Worm (Caenorhabditis elegans) whole organism, L1 larva: ENCODE measurements around the gene C26B2.8.
A peak's percentile ranks its signal among the peaks of the same experiment; 100 is the strongest.

Source experiments
- C16A3.4 ChIP-seq: fragments of 150-350 bp; optimal IDR thresholded peaks from 2 replicates; lab custom pipeline; 2014; ENCODE audit warnings: missing biosample characterization, missing genetic modification characterization
- C34B4.2 ChIP-seq: sonication (generic microtip); optimal IDR thresholded peaks from 2 replicates; lab custom pipeline; 2017; ENCODE audit warnings: mild to moderate bottlenecking, missing genetic modification characterization, missing compliant biosample characterization
- aha-1 ChIP-seq: fragments of 150-350 bp; optimal IDR thresholded peaks from 2 replicates; lab custom pipeline; 2014; ENCODE audit warnings: missing biosample characterization, missing genetic modification characterization
- ceh-8 ChIP-seq: fragments of 200-800 bp; sonication (Bioruptor generic); optimal IDR thresholded peaks from 2 replicates; lab custom pipeline; 2018; ENCODE audit warnings: mild to moderate bottlenecking, missing genetic modification characterization, moderate library complexity, missing compliant biosample characterization
- ceh-82 ChIP-seq, 3 experiments: fragments of 150-350 bp in 1 of 3; sonication (generic microtip) in 2 of 3; optimal IDR thresholded peaks; 2 replicates each; lab custom pipeline; 2014 to 2017; ENCODE audit warnings: missing biosample characterization in 3 of 3, missing genetic modification characterization in 3 of 3
- ceh-90 ChIP-seq: sonication (generic microtip); optimal IDR thresholded peaks from 2 replicates; lab custom pipeline; 2016; ENCODE audit warnings: missing genetic modification characterization, missing compliant biosample characterization
- efl-3 ChIP-seq: fragments of 200-800 bp; sonication (Bioruptor generic); optimal IDR thresholded peaks from 2 replicates; lab custom pipeline; 2018; ENCODE audit warnings: mild to moderate bottlenecking, missing genetic modification characterization, missing compliant biosample characterization
- elt-2 ChIP-seq: sonication (generic microtip); optimal IDR thresholded peaks from 2 replicates; lab custom pipeline; 2016; ENCODE audit warnings: missing genetic modification characterization, mild to moderate bottlenecking, inconsistent platforms, missing compliant biosample characterization, missing genetic modification reagents
- fkh-10 ChIP-seq: sonication (generic microtip); optimal IDR thresholded peaks from 2 replicates; lab custom pipeline; 2017; ENCODE audit warnings: missing biosample characterization, missing genetic modification reagents, missing genetic modification characterization
- fkh-4 ChIP-seq: sonication (generic microtip); optimal IDR thresholded peaks from 2 replicates; lab custom pipeline; 2016; ENCODE audit warnings: missing compliant biosample characterization, missing genetic modification characterization, borderline replicate concordance
- fos-1 ChIP-seq: fragments of 150-350 bp; optimal IDR thresholded peaks from 2 replicates; lab custom pipeline; 2014; ENCODE audit warnings: missing biosample characterization, missing genetic modification characterization
- jun-1 ChIP-seq: fragments of 150-350 bp; optimal IDR thresholded peaks from 2 replicates; lab custom pipeline; 2014; ENCODE audit warnings: missing biosample characterization, missing genetic modification reagents, missing genetic modification characterization
- lin-14 ChIP-seq: fragments of 200-800 bp; sonication (Bioruptor generic); optimal IDR thresholded peaks from 2 replicates; lab custom pipeline; 2018; ENCODE audit warnings: mild to moderate bottlenecking, missing genetic modification characterization, moderate library complexity, missing compliant biosample characterization
- lin-35 ChIP-seq, 2 experiments: fragments of 150-350 bp; optimal IDR thresholded peaks; 2 replicates each; lab custom pipeline; 2014; ENCODE audit warnings: missing biosample characterization in 2 of 2, missing genetic modification characterization in 2 of 2, missing genetic modification reagents in 2 of 2
- lir-3 ChIP-seq: sonication (generic microtip); optimal IDR thresholded peaks from 2 replicates; lab custom pipeline; 2016; ENCODE audit warnings: mild to moderate bottlenecking, missing genetic modification characterization, moderate library complexity, missing compliant biosample characterization; ENCODE audit not compliant: poor library complexity
- mab-9 ChIP-seq: fragments of 200-800 bp; sonication (Bioruptor generic); IDR thresholded peaks from 2 replicates; pipeline ENCODE4 v1.3.6; 2022; ENCODE audit warnings: missing genetic modification reagents, missing genetic modification characterization, missing compliant biosample characterization
- mef-2 ChIP-seq: fragments of 150-350 bp; optimal IDR thresholded peaks from 2 replicates; lab custom pipeline; 2014; ENCODE audit warnings: missing biosample characterization, missing genetic modification characterization
- mep-1 ChIP-seq: fragments of 150-350 bp; optimal IDR thresholded peaks from 2 replicates; lab custom pipeline; 2014; ENCODE audit warnings: missing biosample characterization, missing genetic modification characterization
- nhr-11 ChIP-seq: fragments of 150-350 bp; optimal IDR thresholded peaks from 2 replicates; lab custom pipeline; 2014; ENCODE audit warnings: missing biosample characterization, missing genetic modification characterization
- nhr-12 ChIP-seq: sonication (generic microtip); optimal IDR thresholded peaks from 2 replicates; lab custom pipeline; 2017; ENCODE audit warnings: missing biosample characterization, missing genetic modification characterization
- nhr-77 ChIP-seq: fragments of 150-350 bp; optimal IDR thresholded peaks from 2 replicates; lab custom pipeline; 2014; ENCODE audit warnings: missing biosample characterization, missing genetic modification characterization
- nhr-84 ChIP-seq: sonication (generic microtip); optimal IDR thresholded peaks from 2 replicates; lab custom pipeline; 2017; ENCODE audit warnings: missing biosample characterization, missing genetic modification characterization
- pag-3 ChIP-seq: sonication (generic microtip); optimal IDR thresholded peaks from 2 replicates; lab custom pipeline; 2017; ENCODE audit warnings: missing genetic modification characterization, mild to moderate bottlenecking, missing compliant biosample characterization, antibody characterized with exemption, borderline replicate concordance; ENCODE audit not compliant: insufficient read depth
- pqm-1 ChIP-seq: sonication (generic microtip); optimal IDR thresholded peaks from 3 replicates; lab custom pipeline; 2017; ENCODE audit warnings: missing biosample characterization, missing genetic modification characterization
- skn-1 ChIP-seq: fragments of 150-350 bp; optimal IDR thresholded peaks from 2 replicates; lab custom pipeline; 2014; ENCODE audit warnings: missing biosample characterization, missing genetic modification characterization
- snpc-4 ChIP-seq: fragments of 150-350 bp; optimal IDR thresholded peaks from 2 replicates; lab custom pipeline; 2014; ENCODE audit warnings: missing biosample characterization, missing genetic modification characterization
- unc-98 ChIP-seq: fragments of 200-800 bp; sonication (Bioruptor generic); IDR thresholded peaks from 2 replicates; pipeline ENCODE4 v1.3.6; 2022; ENCODE audit warnings: missing genetic modification characterization, missing compliant biosample characterization
- vab-15 ChIP-seq: sonication (generic microtip); optimal IDR thresholded peaks from 2 replicates; lab custom pipeline; 2017; ENCODE audit warnings: missing genotype, mild to moderate bottlenecking, missing genetic modification characterization, missing compliant biosample characterization
- xbp-1 ChIP-seq: sonication (generic microtip); optimal IDR thresholded peaks from 2 replicates; lab custom pipeline; 2016; ENCODE audit warnings: missing genetic modification characterization, missing compliant biosample characterization
- ztf-11 ChIP-seq, 2 experiments: sonication (generic microtip); optimal IDR thresholded peaks; 2 replicates each; lab custom pipeline; 2016 to 2017; ENCODE audit warnings: missing genetic modification characterization in 2 of 2, missing biosample characterization in 1 of 2, missing compliant biosample characterization in 1 of 2

Gene C26B2.8

ce11 chrIV:8052694-8053093, 38.7 kb downstream of the C26B2.8 start:
- TF ChIP-seq lin-14 (peak; percentile 61), vab-15 (tag; lab: Kevin White, UChicago) (no peak)

ce11 chrIV:8053955-8054354, 40.0 kb downstream of the C26B2.8 start:
- TF ChIP-seq jun-1 (tag; lab: Kevin White, UChicago) (no peak), mab-9 (no peak), snpc-4 (tag; lab: Kevin White, UChicago) (no peak), lin-14 (peak; percentile 25), lir-3 (tag; lab: Kevin White, UChicago) (no peak)
- TF ChIP-seq, all 84 proteins: peak for 1

ce11 chrIV:8061267-8061666, 47.3 kb downstream of the C26B2.8 start:
- TF ChIP-seq fkh-10 (GFP tag; lab: Kevin White, UChicago) (no peak), efl-3 (GFP tag; lab: Kevin White, UChicago) (no peak), elt-2 (tag; lab: Kevin White, UChicago) (no peak), pqm-1 (no peak), ceh-82 (tag; optimal IDR thresholded peaks at IDR 0.05; lab: Kevin White, UChicago) (no peak), mef-2 (tag; lab: Kevin White, UChicago) (no peak)

- TF ChIP-seq ceh-8 (GFP tag; lab: Kevin White, UChicago) (no peak), fkh-4 (tag; lab: Kevin White, UChicago) (no peak), nhr-11 (tag; lab: Kevin White, UChicago) (no peak), pag-3 (tag; lab: Kevin White, UChicago) (no peak), nhr-12 (tag; lab: Kevin White, UChicago) (no peak), lin-35 (GFP tag; optimal IDR thresholded peaks at IDR 0.05; lab: Kevin White, UChicago) (no peak), ztf-11 (tag; optimal IDR thresholded peaks at IDR 0.05; lab: Kevin White, UChicago) (no peak), nhr-84 (tag; lab: Kevin White, UChicago) (no peak), unc-98 (GFP tag; lab: Robert Waterston, UW) (no peak), aha-1 (no peak), C34B4.2 (tag; lab: Kevin White, UChicago) (no peak), skn-1 (no peak), mep-1 (tag; lab: Kevin White, UChicago) (no peak), efl-3 (GFP tag; lab: Kevin White, UChicago) (no peak), ceh-90 (tag; lab: Kevin White, UChicago) (no peak), C16A3.4 (tag; lab: Kevin White, UChicago) (no peak), xbp-1 (tag; lab: Kevin White, UChicago) (no peak), fos-1 (tag; lab: Kevin White, UChicago) (no peak), nhr-77 (tag; lab: Kevin White, UChicago) (no peak), mab-9 (no peak)
Measured at ce11 chrIV:8062359-8062758, 48.4 kb downstream of the C26B2.8 start, which contains the start of gene sax-7. TSS of gene sax-7 (plus strand) at chrIV:8062659.
